Worm (Caenorhabditis elegans) whole organism, young adult: ENCODE measurements around the gene ocr-3.

Experiments
- B0035.1 ChIP-seq: sonication (generic microtip); optimal IDR thresholded peaks from 2 replicates; lab custom pipeline; 2016; ENCODE audit warnings: missing genetic modification characterization, mild to moderate bottlenecking, missing compliant biosample characterization, missing genotype, missing genetic modification reagents
- B0336.3 ChIP-seq: fragments of 200-800 bp; sonication (Bioruptor generic); IDR thresholded peaks from 2 replicates; pipeline ENCODE4 v1.3.6; 2022; ENCODE audit warnings: missing genetic modification characterization, missing compliant biosample characterization
- D2030.7 ChIP-seq: fragments of 200-800 bp; sonication (Bioruptor generic); IDR thresholded peaks from 2 replicates; pipeline ENCODE4 v1.3.6; 2022; ENCODE audit warnings: missing genetic modification reagents, missing genetic modification characterization, missing compliant biosample characterization
- F10E7.11 ChIP-seq: sonication (generic microtip); optimal IDR thresholded peaks from 2 replicates; lab custom pipeline; 2017; ENCODE audit warnings: mild to moderate bottlenecking, missing genetic modification characterization, moderate library complexity, missing compliant biosample characterization
- F37B4.10 ChIP-seq: fragments of 200-800 bp; sonication (Bioruptor generic); IDR thresholded peaks from 2 replicates; pipeline ENCODE4 v1.3.6; 2022; ENCODE audit warnings: missing genetic modification characterization, missing compliant biosample characterization
- F49E8.2 ChIP-seq: sonication (generic microtip); optimal IDR thresholded peaks from 3 replicates; lab custom pipeline; 2017; ENCODE audit warnings: missing genetic modification characterization, mild to moderate bottlenecking, missing compliant biosample characterization, antibody characterized with exemption, moderate library complexity; ENCODE audit not compliant: insufficient read depth
- F52B5.7 ChIP-seq: sonication (generic microtip); optimal IDR thresholded peaks from 2 replicates; lab custom pipeline; 2016; ENCODE audit warnings: mild to moderate bottlenecking, missing genetic modification characterization, missing compliant biosample characterization
- F55B11.4 ChIP-seq: sonication (generic microtip); optimal IDR thresholded peaks from 2 replicates; lab custom pipeline; 2016; ENCODE audit warnings: missing compliant biosample characterization, missing genetic modification characterization, borderline replicate concordance; ENCODE audit not compliant: insufficient read depth
- K11D2.4 ChIP-seq: fragments of 200-800 bp; sonication (Bioruptor generic); IDR thresholded peaks from 2 replicates; pipeline ENCODE4 v1.3.6; 2022; ENCODE audit warnings: missing genetic modification reagents, missing genetic modification characterization, missing compliant biosample characterization
- T07F8.4 ChIP-seq: sonication (generic microtip); optimal IDR thresholded peaks from 2 replicates; lab custom pipeline; 2016; ENCODE audit warnings: mild to moderate bottlenecking, missing genetic modification characterization, moderate library complexity, missing compliant biosample characterization
- T26A5.8 ChIP-seq: sonication (generic microtip); optimal IDR thresholded peaks from 2 replicates; lab custom pipeline; 2016; ENCODE audit warnings: missing genetic modification characterization, missing compliant biosample characterization
- Y53F4B.3 ChIP-seq: fragments of 200-800 bp; sonication (Bioruptor generic); IDR thresholded peaks from 2 replicates; pipeline ENCODE4 v1.3.6; 2022; ENCODE audit warnings: missing genetic modification reagents, missing genetic modification characterization, missing compliant biosample characterization
- Y53G8AR.9 ChIP-seq: fragments of 200-800 bp; sonication (Bioruptor generic); conservative IDR thresholded peaks from 2 replicates; pipeline ENCODE4 v1.3.6; 2022; ENCODE audit warnings: missing genetic modification reagents, missing genetic modification characterization, missing compliant biosample characterization
- Y56A3A.18 ChIP-seq: fragments of 200-800 bp; sonication (Bioruptor generic); IDR thresholded peaks from 2 replicates; pipeline ENCODE4 v1.3.6; 2022; ENCODE audit warnings: missing genetic modification reagents, missing genetic modification characterization, missing compliant biosample characterization
- aptf-3 ChIP-seq: fragments of 200-800 bp; sonication (Bioruptor generic); IDR thresholded peaks from 2 replicates; pipeline ENCODE4 v1.3.6; 2022; ENCODE audit warnings: missing genetic modification characterization, missing compliant biosample characterization
- attf-3 ChIP-seq: fragments of 200-800 bp; sonication (Bioruptor generic); conservative IDR thresholded peaks from 2 replicates; pipeline ENCODE4 v1.3.6; 2022; ENCODE audit warnings: missing genetic modification reagents, missing genetic modification characterization, missing compliant biosample characterization
- attf-6 ChIP-seq: fragments of 200-800 bp; sonication (Bioruptor generic); IDR thresholded peaks from 2 replicates; pipeline ENCODE4 v1.3.6; 2022; ENCODE audit warnings: missing genetic modification reagents, missing genetic modification characterization, missing compliant biosample characterization
- bed-1 ChIP-seq: fragments of 200-800 bp; sonication (Bioruptor generic); IDR thresholded peaks from 2 replicates; pipeline ENCODE4 v1.3.6; 2022; ENCODE audit warnings: missing genetic modification reagents, missing genetic modification characterization, missing compliant biosample characterization
- ceh-100 ChIP-seq: fragments of 200-800 bp; sonication (Bioruptor generic); IDR thresholded peaks from 2 replicates; pipeline ENCODE4 v1.3.6; 2022; ENCODE audit warnings: missing genetic modification reagents, missing genetic modification characterization, missing compliant biosample characterization
- ceh-58 ChIP-seq: fragments of 200-800 bp; sonication (Bioruptor generic); IDR thresholded peaks from 2 replicates; pipeline ENCODE4 v1.3.6; 2022; ENCODE audit warnings: missing genetic modification characterization, missing compliant biosample characterization
- chd-7 ChIP-seq: sonication (generic microtip); optimal IDR thresholded peaks from 2 replicates; lab custom pipeline; 2016; ENCODE audit warnings: mild to moderate bottlenecking, missing genetic modification characterization, moderate library complexity, missing compliant biosample characterization
- dpl-1 ChIP-seq: fragments of 150-350 bp; optimal IDR thresholded peaks from 2 replicates; lab custom pipeline; 2014; ENCODE audit warnings: missing biosample characterization, missing genetic modification reagents, missing genetic modification characterization
- efl-1 ChIP-seq: fragments of 150-350 bp; optimal IDR thresholded peaks from 2 replicates; lab custom pipeline; 2014; ENCODE audit warnings: missing biosample characterization, missing genetic modification reagents, missing genetic modification characterization
- ekl-4 ChIP-seq: fragments of 200-800 bp; sonication (Bioruptor generic); IDR thresholded peaks from 2 replicates; pipeline ENCODE4 v1.3.6; 2022; ENCODE audit warnings: missing genetic modification reagents, missing genetic modification characterization, missing compliant biosample characterization
- fkh-3 ChIP-seq: sonication (generic microtip); optimal IDR thresholded peaks from 2 replicates; lab custom pipeline; 2016; ENCODE audit warnings: mild to moderate bottlenecking, missing genetic modification characterization, missing compliant biosample characterization
- hlh-26 ChIP-seq: fragments of 200-800 bp; sonication (Bioruptor generic); conservative IDR thresholded peaks from 2 replicates; pipeline ENCODE4 v1.3.6; 2022; ENCODE audit warnings: missing genetic modification reagents, missing genetic modification characterization, missing compliant biosample characterization
- lin-40 ChIP-seq: sonication (generic microtip); optimal IDR thresholded peaks from 2 replicates; lab custom pipeline; 2016; ENCODE audit warnings: missing genetic modification characterization, mild to moderate bottlenecking, missing compliant biosample characterization, missing genotype, missing genetic modification reagents
- lir-1 ChIP-seq: fragments of 200-800 bp; sonication (Bioruptor generic); conservative IDR thresholded peaks from 2 replicates; pipeline ENCODE4 v1.3.6; 2022; ENCODE audit warnings: missing genetic modification reagents, missing genetic modification characterization, missing compliant biosample characterization
- mcd-1 ChIP-seq: fragments of 200-800 bp; sonication (Bioruptor generic); IDR thresholded peaks from 2 replicates; pipeline ENCODE4 v1.3.6; 2022; ENCODE audit warnings: missing genetic modification reagents, missing genetic modification characterization, missing compliant biosample characterization
- mel-28 ChIP-seq: sonication (generic microtip); optimal IDR thresholded peaks from 2 replicates; lab custom pipeline; 2016; ENCODE audit warnings: borderline replicate concordance, mild to moderate bottlenecking, missing genetic modification characterization, missing compliant biosample characterization
- mes-4 ChIP-seq: sonication (generic microtip); optimal IDR thresholded peaks from 2 replicates; lab custom pipeline; 2016; ENCODE audit warnings: missing genotype, missing genetic modification characterization, missing compliant biosample characterization
- nfya-1 ChIP-seq: sonication (generic microtip); optimal IDR thresholded peaks from 2 replicates; lab custom pipeline; 2017; ENCODE audit warnings: antibody characterized with exemption, missing compliant biosample characterization, missing genetic modification characterization, borderline replicate concordance; ENCODE audit not compliant: insufficient read depth
- nfyb-1 ChIP-seq: fragments of 200-800 bp; sonication (Bioruptor generic); IDR thresholded peaks from 2 replicates; pipeline ENCODE4 v1.3.6; 2022; ENCODE audit warnings: missing genetic modification reagents, missing genetic modification characterization, missing compliant biosample characterization
- nhr-120 ChIP-seq: fragments of 200-800 bp; sonication (Bioruptor generic); IDR thresholded peaks from 2 replicates; pipeline ENCODE4 v1.3.6; 2022; ENCODE audit warnings: missing genetic modification characterization, missing compliant biosample characterization
- nhr-179 ChIP-seq: sonication (generic microtip); optimal IDR thresholded peaks from 2 replicates; lab custom pipeline; 2016; ENCODE audit warnings: mild to moderate bottlenecking, missing genetic modification characterization, missing compliant biosample characterization
- nhr-80 ChIP-seq: sonication (generic microtip); optimal IDR thresholded peaks from 2 replicates; lab custom pipeline; 2016; ENCODE audit warnings: missing genetic modification characterization, missing compliant biosample characterization
- nhr-90 ChIP-seq: sonication (generic microtip); optimal IDR thresholded peaks from 2 replicates; lab custom pipeline; 2016; ENCODE audit warnings: missing genotype, mild to moderate bottlenecking, missing genetic modification characterization, missing compliant biosample characterization
- rec-8 ChIP-seq, 2 experiments: sonication (generic microtip); optimal IDR thresholded peaks; 2 replicates each; lab custom pipeline; 2016; ENCODE audit warnings: mild to moderate bottlenecking in 2 of 2, missing genetic modification characterization in 2 of 2, missing genetic modification reagents in 2 of 2, missing genotype in 2 of 2, missing biosample characterization in 1 of 2, missing compliant biosample characterization in 1 of 2, moderate library complexity in 1 of 2
- rpc-1 ChIP-seq, 2 experiments: fragments of 150-350 bp in 1 of 2; sonication (generic microtip) in 1 of 2; optimal IDR thresholded peaks; 2 replicates each; lab custom pipeline; 2014 to 2018; ENCODE audit warnings: missing biosample characterization in 1 of 2, missing genetic modification characterization in 1 of 2, missing genetic modification reagents in 1 of 2, missing genotype in 1 of 2
- somi-1 ChIP-seq: fragments of 200-800 bp; sonication (Bioruptor generic); optimal IDR thresholded peaks from 2 replicates; lab custom pipeline; 2018; ENCODE audit warnings: mild to moderate bottlenecking, missing genetic modification characterization, missing compliant biosample characterization
- sptf-2 ChIP-seq: fragments of 200-800 bp; sonication (Bioruptor generic); optimal IDR thresholded peaks from 2 replicates; lab custom pipeline; 2018; ENCODE audit warnings: mild to moderate bottlenecking, missing genetic modification characterization, missing compliant biosample characterization
- tlf-1 ChIP-seq: fragments of 200-800 bp; sonication (Bioruptor generic); optimal IDR thresholded peaks from 2 replicates; lab custom pipeline; 2018; ENCODE audit warnings: mild to moderate bottlenecking, missing genetic modification characterization, missing compliant biosample characterization
- unc-130 ChIP-seq: sonication (generic microtip); optimal IDR thresholded peaks from 2 replicates; lab custom pipeline; 2016; ENCODE audit warnings: missing genetic modification reagents, missing genetic modification characterization, missing compliant biosample characterization
- unc-62 ChIP-seq: fragments of 150-350 bp; optimal IDR thresholded peaks from 2 replicates; lab custom pipeline; 2014; ENCODE audit warnings: missing biosample characterization, missing genetic modification reagents, missing genetic modification characterization
- ztf-25 ChIP-seq: fragments of 200-800 bp; sonication (Bioruptor generic); IDR thresholded peaks from 2 replicates; pipeline ENCODE4 v1.3.6; 2022; ENCODE audit warnings: missing genetic modification reagents, missing genetic modification characterization, missing compliant biosample characterization
- ztf-26 ChIP-seq: sonication (generic microtip); optimal IDR thresholded peaks from 2 replicates; lab custom pipeline; 2017; ENCODE audit warnings: missing genetic modification characterization, missing compliant biosample characterization
- ztf-28 ChIP-seq: fragments of 200-800 bp; sonication (Bioruptor generic); IDR thresholded peaks from 2 replicates; pipeline ENCODE4 v1.3.6; 2022; ENCODE audit warnings: missing genetic modification reagents, missing genetic modification characterization, missing compliant biosample characterization

ocr-3 gene

DNA sequence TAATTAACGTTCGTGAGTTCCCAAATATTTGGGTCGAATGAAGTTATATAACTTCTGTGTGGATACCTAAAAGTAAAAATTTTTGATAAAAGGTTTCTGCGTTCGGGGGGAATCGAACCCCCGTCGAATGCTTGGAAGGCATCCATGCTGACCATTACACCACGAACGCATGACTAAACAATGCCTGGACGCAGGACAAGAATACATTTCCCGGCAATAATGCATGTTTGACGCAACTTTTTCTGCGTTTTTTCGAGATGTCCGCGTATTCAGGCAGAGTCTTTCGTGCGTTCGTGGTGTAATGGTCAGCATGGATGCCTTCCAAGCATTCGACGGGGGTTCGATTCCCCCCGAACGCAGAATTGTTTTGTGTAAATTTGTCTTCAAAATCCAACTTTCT is 32.2 kb downstream of the ocr-3 start (continued):
- peak; percentile 22 for TF ChIP-seq dpl-1 (GFP tag; lab: Kevin White, UChicago)
- TF ChIP-seq lin-40 (tag; lab: Kevin White, UChicago) = peak; percentile 84
- TF ChIP-seq Y56A3A.18 (GFP tag; lab: Robert Waterston, UW) = peak; percentile 95
- peak; percentile 80 for TF ChIP-seq attf-6 (GFP tag; lab: Robert Waterston, UW)
- TF ChIP-seq attf-3 (GFP tag; lab: Robert Waterston, UW) = peak; percentile 52; the same call in 1 of the 2 replicates
- TF ChIP-seq T26A5.8 (tag; lab: Kevin White, UChicago) = peak; percentile 21
- TF ChIP-seq efl-1 (GFP tag; lab: Kevin White, UChicago) = no peak
- TF ChIP-seq sptf-2 (GFP tag; lab: Kevin White, UChicago) = no peak
- TF ChIP-seq F10E7.11 (tag; lab: Kevin White, UChicago) = peak; percentile 21
- no peak; the same call in 1 of the 2 replicates for TF ChIP-seq B0336.3 (GFP tag; lab: Robert Waterston, UW)
- TF ChIP-seq fkh-3 (tag; lab: Kevin White, UChicago) = peak; percentile 55
- peak; percentile 92 for TF ChIP-seq aptf-3 (GFP tag; lab: Robert Waterston, UW)
- 0 out of 2 replicates have a peak, but pooled peaks have one; percentile 74 for TF ChIP-seq F37B4.10 (GFP tag; lab: Robert Waterston, UW)
- TF ChIP-seq rec-8 (tag; optimal IDR thresholded peaks at IDR 0.05; lab: Kevin White, UChicago) = peak; percentile 86 to 88
- peak; percentile 85 for TF ChIP-seq D2030.7
- TF ChIP-seq ceh-100 (GFP tag; lab: Robert Waterston, UW) = peak; percentile 67
- no peak for TF ChIP-seq F55B11.4 (tag; lab: Kevin White, UChicago)
- TF ChIP-seq ztf-25 = peak; percentile 96
- TF ChIP-seq tlf-1 (GFP tag; lab: Kevin White, UChicago) = peak; percentile 21
- peak; percentile 89; the same call in 1 of the 2 replicates for TF ChIP-seq bed-1
- TF ChIP-seq nhr-120 (GFP tag; lab: Robert Waterston, UW) = peak; percentile 93
- no peak for TF ChIP-seq hlh-26 (GFP tag; lab: Robert Waterston, UW)
- peak; percentile 75; the same call in 1 of the 2 replicates for TF ChIP-seq Y53G8AR.9 (GFP tag; lab: Robert Waterston, UW)
- peak; percentile 42 for TF ChIP-seq nhr-179 (tag; lab: Kevin White, UChicago)
- peak; percentile 77 for TF ChIP-seq somi-1 (GFP tag; lab: Kevin White, UChicago)
- peak; percentile 99 for TF ChIP-seq rpc-1 (optimal IDR thresholded peaks at IDR 0.05; lab: Kevin White, UChicago)
- TF ChIP-seq rpc-1 (tag; optimal IDR thresholded peaks at IDR 0.05; lab: Kevin White, UChicago) = peak; percentile 99
- TF ChIP-seq ztf-28 = peak; percentile 81
- TF ChIP-seq nhr-80 = peak; percentile 42
- no peak; the same call in 1 of the 2 replicates for TF ChIP-seq nfyb-1
- TF ChIP-seq mel-28 = peak; percentile 26
- TF ChIP-seq ceh-58 (GFP tag; lab: Robert Waterston, UW) = no peak
- TF ChIP-seq nhr-90 (tag; lab: Kevin White, UChicago) = peak; percentile 89
- peak; percentile 79 for TF ChIP-seq ekl-4
- peak; percentile 90 for TF ChIP-seq F52B5.7 (tag; lab: Kevin White, UChicago)
- no peak for TF ChIP-seq unc-62
- no peak for TF ChIP-seq F49E8.2 (tag; lab: Kevin White, UChicago)
- TF ChIP-seq unc-130 (GFP tag; lab: Kevin White, UChicago) = peak; percentile 29
- TF ChIP-seq K11D2.4 (GFP tag; lab: Robert Waterston, UW) = peak; percentile 85
- TF ChIP-seq mes-4 (tag; lab: Kevin White, UChicago) = peak; percentile 86
- TF ChIP-seq T07F8.4 (tag; lab: Kevin White, UChicago) = peak; percentile 79
- no peak for TF ChIP-seq nfya-1 (tag; lab: Kevin White, UChicago)
- TF ChIP-seq ztf-26 (tag; lab: Kevin White, UChicago) = peak; percentile 71
- TF ChIP-seq mcd-1 (GFP tag; lab: Robert Waterston, UW) = peak; percentile 78
- TF ChIP-seq B0035.1 (tag; lab: Kevin White, UChicago) = peak; percentile 9
- peak; percentile 55 for TF ChIP-seq lir-1
- TF ChIP-seq Y53F4B.3 (GFP tag; lab: Robert Waterston, UW) = peak; percentile 66; the same call in 1 of the 2 replicates
- peak; percentile 87 for TF ChIP-seq chd-7
- TF ChIP-seq, all 124 proteins: peak for 94
